Worm (Caenorhabditis elegans) whole organism, L4 larva: ENCODE data around the gene C16D9.9.

Source experiments
- D1046.2 ChIP-seq: fragments of 200-800 bp; sonication (Bioruptor generic); IDR thresholded peaks from 2 replicates; pipeline ENCODE4 v1.3.6; 2022; ENCODE audit warnings: missing genetic modification characterization, missing compliant biosample characterization
- F10B5.3 ChIP-seq: sonication (generic microtip); optimal IDR thresholded peaks from 2 replicates; lab custom pipeline; 2016; ENCODE audit warnings: mild to moderate bottlenecking, missing genetic modification characterization, missing compliant biosample characterization
- F49E8.2 ChIP-seq: sonication (generic microtip); optimal IDR thresholded peaks from 2 replicates; lab custom pipeline; 2016; ENCODE audit warnings: missing compliant biosample characterization, mild to moderate bottlenecking, missing genetic modification characterization, borderline replicate concordance
- R02D3.7 ChIP-seq: fragments of 150-350 bp; sonication (generic microtip); optimal IDR thresholded peaks from 3 replicates; lab custom pipeline; 2014; ENCODE audit warnings: missing biosample characterization, missing genetic modification characterization
- T20F7.1 ChIP-seq: fragments of 200-800 bp; sonication (Bioruptor generic); optimal IDR thresholded peaks from 2 replicates; lab custom pipeline; 2018; ENCODE audit warnings: mild to moderate bottlenecking, missing genetic modification characterization, missing compliant biosample characterization
- ZK546.5 ChIP-seq, 2 experiments: sonication (generic microtip); optimal IDR thresholded peaks; 2 replicates each; lab custom pipeline; 2017; ENCODE audit warnings: missing biosample characterization in 2 of 2, missing genetic modification characterization in 2 of 2
- aha-1 ChIP-seq: fragments of 150-350 bp; peaks from one replicate; lab custom pipeline; 2014; ENCODE audit warnings: missing biosample characterization, missing genetic modification characterization
- aly-2 ChIP-seq: sonication (generic microtip); optimal IDR thresholded peaks from 2 replicates; lab custom pipeline; 2018; ENCODE audit warnings: missing biosample characterization, missing genetic modification characterization
- ama-1 ChIP-seq: fragments of 150-350 bp; optimal IDR thresholded peaks from 2 replicates; lab custom pipeline; 2014; ENCODE audit warnings: inconsistent platforms, mixed read lengths
- ceh-28 ChIP-seq: fragments of 150-350 bp; optimal IDR thresholded peaks from 2 replicates; lab custom pipeline; 2014; ENCODE audit warnings: missing biosample characterization, missing genetic modification reagents, missing genetic modification characterization
- ceh-32 ChIP-seq: sonication (generic microtip); optimal IDR thresholded peaks from 2 replicates; lab custom pipeline; 2016; ENCODE audit warnings: mild to moderate bottlenecking, missing genetic modification characterization, missing compliant biosample characterization; ENCODE audit not compliant: poor library complexity
- ceh-62 ChIP-seq: sonication (generic microtip); optimal IDR thresholded peaks from 2 replicates; lab custom pipeline; 2017; ENCODE audit warnings: missing biosample characterization, missing genetic modification characterization
- ctbp-1 ChIP-seq: fragments of 200-800 bp; sonication (Bioruptor generic); IDR thresholded peaks from 2 replicates; pipeline ENCODE4 v1.3.6; 2022; ENCODE audit warnings: missing genetic modification reagents, missing genetic modification characterization, missing compliant biosample characterization
- daf-19 ChIP-seq: fragments of 200-800 bp; sonication (Bioruptor generic); conservative IDR thresholded peaks from 2 replicates; pipeline ENCODE4 v1.3.6; 2022; ENCODE audit warnings: missing genetic modification characterization, missing compliant biosample characterization
- dmd-6 ChIP-seq: fragments of 200-800 bp; sonication (Bioruptor generic); IDR thresholded peaks from 2 replicates; pipeline ENCODE4 v1.3.6; 2022; ENCODE audit warnings: missing genetic modification reagents, missing genetic modification characterization, missing compliant biosample characterization
- dpl-1 ChIP-seq: fragments of 150-350 bp; optimal IDR thresholded peaks from 2 replicates; lab custom pipeline; 2014; ENCODE audit warnings: missing biosample characterization, missing genetic modification reagents, missing genetic modification characterization
- duxl-1 ChIP-seq: sonication (generic microtip); optimal IDR thresholded peaks from 2 replicates; lab custom pipeline; 2016; ENCODE audit warnings: mild to moderate bottlenecking, missing genetic modification characterization, moderate library complexity, missing compliant biosample characterization; ENCODE audit not compliant: poor library complexity
- egl-27 ChIP-seq: sonication (generic microtip); optimal IDR thresholded peaks from 3 replicates; lab custom pipeline; 2017; ENCODE audit warnings: missing biosample characterization, missing genetic modification reagents, missing genetic modification characterization
- egl-43 ChIP-seq: fragments of 200-800 bp; sonication (Bioruptor generic); IDR thresholded peaks from 2 replicates; pipeline ENCODE4 v1.3.6; 2022; ENCODE audit warnings: missing genetic modification reagents, missing genetic modification characterization, missing compliant biosample characterization
- hif-1 ChIP-seq, 2 experiments: sonication (generic microtip); optimal IDR thresholded peaks; 2 replicates each; lab custom pipeline; 2016 to 2017; ENCODE audit warnings: missing compliant biosample characterization in 2 of 2, missing genetic modification characterization in 2 of 2, missing genetic modification reagents in 2 of 2, missing genotype in 2 of 2, mild to moderate bottlenecking in 1 of 2
- hlh-11 ChIP-seq: fragments of 200-800 bp; sonication (Bioruptor generic); optimal IDR thresholded peaks from 2 replicates; lab custom pipeline; 2018; ENCODE audit warnings: mild to moderate bottlenecking, missing genetic modification characterization, missing compliant biosample characterization
- hlh-30 ChIP-seq: sonication (generic microtip); optimal IDR thresholded peaks from 2 replicates; lab custom pipeline; 2017; ENCODE audit warnings: antibody characterized with exemption, mild to moderate bottlenecking, missing genetic modification characterization, missing compliant biosample characterization; ENCODE audit not compliant: insufficient read depth
- lin-1 ChIP-seq: fragments of 200-800 bp; sonication (Bioruptor generic); IDR thresholded peaks from 2 replicates; pipeline ENCODE4 v1.3.6; 2022; ENCODE audit warnings: missing genetic modification reagents, missing genetic modification characterization, missing compliant biosample characterization
- lin-29 ChIP-seq: fragments of 200-800 bp; sonication (Bioruptor generic); IDR thresholded peaks from 2 replicates; pipeline ENCODE4 v1.3.6; 2022; ENCODE audit warnings: missing genetic modification reagents, missing genetic modification characterization, missing compliant biosample characterization
- madf-5 ChIP-seq, 2 experiments: fragments of 200-800 bp; sonication (Bioruptor generic); IDR thresholded peaks; 2 replicates each; pipeline ENCODE4 v1.3.6; 2022; ENCODE audit warnings: missing compliant biosample characterization in 2 of 2, missing genetic modification characterization in 2 of 2
- madf-9 ChIP-seq: fragments of 200-800 bp; sonication (Bioruptor generic); conservative IDR thresholded peaks from 2 replicates; pipeline ENCODE4 v1.3.6; 2022; ENCODE audit warnings: missing genetic modification reagents, missing genetic modification characterization, missing compliant biosample characterization
- mdl-1 ChIP-seq, 2 experiments: fragments of 150-350 bp in 1 of 2; sonication (generic microtip) in 1 of 2; optimal IDR thresholded peaks; 2 replicates each; lab custom pipeline; 2014 to 2017; ENCODE audit warnings: missing biosample characterization in 2 of 2, missing genetic modification characterization in 2 of 2
- mxl-2 ChIP-seq: fragments of 200-800 bp; sonication (Bioruptor generic); conservative IDR thresholded peaks from 2 replicates; pipeline ENCODE4 v1.3.6; 2022; ENCODE audit warnings: missing genetic modification reagents, missing genetic modification characterization, missing compliant biosample characterization
- mxl-3 ChIP-seq: fragments of 200-800 bp; sonication (Bioruptor generic); optimal IDR thresholded peaks from 2 replicates; lab custom pipeline; 2018; ENCODE audit warnings: mild to moderate bottlenecking, missing genetic modification characterization, missing compliant biosample characterization
- nhr-48 ChIP-seq: sonication (generic microtip); optimal IDR thresholded peaks from 2 replicates; lab custom pipeline; 2016; ENCODE audit warnings: mild to moderate bottlenecking, missing genetic modification characterization, missing compliant biosample characterization
- nhr-6 ChIP-seq: fragments of 150-350 bp; optimal IDR thresholded peaks from 2 replicates; lab custom pipeline; 2014; ENCODE audit warnings: missing biosample characterization, missing genetic modification characterization
- php-3 ChIP-seq: fragments of 200-800 bp; sonication (Bioruptor generic); IDR thresholded peaks from 2 replicates; pipeline ENCODE4 v1.3.6; 2022; ENCODE audit warnings: missing genetic modification reagents, missing genetic modification characterization, missing compliant biosample characterization
- pqm-1 ChIP-seq: sonication (generic microtip); optimal IDR thresholded peaks from 2 replicates; lab custom pipeline; 2017; ENCODE audit warnings: missing biosample characterization, missing genetic modification characterization
- saeg-2 ChIP-seq: fragments of 200-800 bp; sonication (Bioruptor generic); IDR thresholded peaks from 2 replicates; pipeline ENCODE4 v1.3.6; 2022; ENCODE audit warnings: missing genetic modification reagents, missing genetic modification characterization, missing compliant biosample characterization
- sdz-12 ChIP-seq: fragments of 200-800 bp; sonication (Bioruptor generic); optimal IDR thresholded peaks from 2 replicates; lab custom pipeline; 2018; ENCODE audit warnings: mild to moderate bottlenecking, missing genetic modification characterization, missing compliant biosample characterization
- set-16 ChIP-seq: fragments of 200-800 bp; sonication (Bioruptor generic); IDR thresholded peaks from 2 replicates; pipeline ENCODE4 v1.3.6; 2022; ENCODE audit warnings: missing genetic modification reagents, missing genetic modification characterization, missing compliant biosample characterization
- skn-1 ChIP-seq: fragments of 150-350 bp; optimal IDR thresholded peaks from 2 replicates; lab custom pipeline; 2014; ENCODE audit warnings: missing biosample characterization, missing genetic modification characterization
- snpc-1.2 ChIP-seq: fragments of 200-800 bp; sonication (Bioruptor generic); IDR thresholded peaks from 2 replicates; pipeline ENCODE4 v1.3.6; 2022; ENCODE audit warnings: missing genetic modification reagents, missing genetic modification characterization, missing compliant biosample characterization
- snpc-4 ChIP-seq: fragments of 150-350 bp; optimal IDR thresholded peaks from 2 replicates; lab custom pipeline; 2014; ENCODE audit warnings: missing biosample characterization, missing genetic modification characterization
- tra-1 ChIP-seq: fragments of 200-800 bp; sonication (Bioruptor generic); IDR thresholded peaks from 2 replicates; pipeline ENCODE4 v1.3.6; 2022; ENCODE audit warnings: missing genetic modification reagents, missing genetic modification characterization, missing compliant biosample characterization
- zfp-2 ChIP-seq: sonication (generic microtip); optimal IDR thresholded peaks from 2 replicates; lab custom pipeline; 2016; ENCODE audit warnings: mild to moderate bottlenecking, missing genetic modification characterization, missing compliant biosample characterization
- zip-2 ChIP-seq: fragments of 150-350 bp; optimal IDR thresholded peaks from 2 replicates; lab custom pipeline; 2014; ENCODE audit warnings: missing biosample characterization, missing genetic modification characterization
- ztf-11 ChIP-seq: fragments of 150-350 bp; optimal IDR thresholded peaks from 2 replicates; lab custom pipeline; 2014; ENCODE audit warnings: missing biosample characterization, missing genetic modification characterization
- ztf-7 ChIP-seq: fragments of 150-350 bp; optimal IDR thresholded peaks from 2 replicates; lab custom pipeline; 2014; ENCODE audit warnings: missing biosample characterization, missing genetic modification characterization

The C16D9.9 gene

ce11 chrV:8235331-8235730 lies 28.7 kb upstream of the C16D9.9 start (continued):
- TF ChIP-seq T20F7.1 (GFP tag; lab: Kevin White, UChicago), result no peak
- no peak for TF ChIP-seq F49E8.2
- TF ChIP-seq madf-5 (GFP tag; IDR thresholded peaks at IDR 0.05; lab: Robert Waterston, UW), result no peak
- TF ChIP-seq hlh-30, result peak; percentile 9
- no peak for TF ChIP-seq ztf-11
- no peak for TF ChIP-seq egl-43 (GFP tag; lab: Robert Waterston, UW)
- TF ChIP-seq nhr-48 (tag; lab: Kevin White, UChicago), result no peak
- TF ChIP-seq aha-1 (tag; lab: Kevin White, UChicago), result no peak
- peak; percentile 54 for TF ChIP-seq hlh-11 (tag; lab: Kevin White, UChicago)
- 0 out of 2 replicates have a peak, but pooled peaks have one; percentile 24 for TF ChIP-seq madf-9 (GFP tag; lab: Robert Waterston, UW)
- TF ChIP-seq mdl-1 (tag; optimal IDR thresholded peaks at IDR 0.05; lab: Kevin White, UChicago), result no peak
- no peak for TF ChIP-seq mxl-3
- no peak for TF ChIP-seq ceh-28 (tag; lab: Kevin White, UChicago)
- peak; percentile 20 for TF ChIP-seq zfp-2 (tag; lab: Kevin White, UChicago)
- no peak for TF ChIP-seq F10B5.3 (tag; lab: Kevin White, UChicago)
- TF ChIP-seq nhr-6 (tag; lab: Kevin White, UChicago), result no peak
- TF ChIP-seq duxl-1 (tag; lab: Kevin White, UChicago), result no peak
- no peak for TF ChIP-seq aly-2 (tag; lab: Kevin White, UChicago)
- TF ChIP-seq set-16, result no peak
- no peak for TF ChIP-seq daf-19
- TF ChIP-seq ceh-32 (tag; lab: Kevin White, UChicago), result no peak
- no peak for TF ChIP-seq ztf-7
- TF ChIP-seq mxl-2 (GFP tag; lab: Robert Waterston, UW), result no peak; the same call in 1 of the 2 replicates
- TF ChIP-seq dmd-6, result peak; percentile 49; the same call in 1 of the 2 replicates
- peak; percentile 2 for TF ChIP-seq sdz-12 (GFP tag; lab: Kevin White, UChicago)
- TF ChIP-seq hif-1 (tag; optimal IDR thresholded peaks at IDR 0.05; lab: Kevin White, UChicago), result no peak
- TF ChIP-seq saeg-2 (GFP tag; lab: Robert Waterston, UW), result no peak
- TF ChIP-seq ctbp-1 (GFP tag; lab: Robert Waterston, UW), result no peak
- no peak for TF ChIP-seq ceh-62 (tag; lab: Kevin White, UChicago)
- TF ChIP-seq dpl-1 (GFP tag; lab: Kevin White, UChicago), result no peak
- no peak for TF ChIP-seq ZK546.5 (tag; optimal IDR thresholded peaks at IDR 0.05; lab: Kevin White, UChicago)
- no peak for TF ChIP-seq tra-1 (GFP tag; lab: Robert Waterston, UW)
- TF ChIP-seq snpc-1.2 (GFP tag; lab: Robert Waterston, UW), result peak; percentile 65
- no peak for TF ChIP-seq skn-1 (tag; lab: Kevin White, UChicago)
- TF ChIP-seq pqm-1 (tag; lab: Kevin White, UChicago), result no peak
- TF ChIP-seq ama-1, result no peak
- TF ChIP-seq snpc-4 (tag; lab: Kevin White, UChicago), result peak; percentile 61
- TF ChIP-seq lin-29 (GFP tag; lab: Robert Waterston, UW), result no peak
- TF ChIP-seq zip-2 (tag; lab: Kevin White, UChicago), result no peak
- TF ChIP-seq egl-27 (tag; lab: Kevin White, UChicago), result no peak
- TF ChIP-seq R02D3.7 (tag; lab: Kevin White, UChicago), result no peak
- no peak for TF ChIP-seq lin-1 (GFP tag; lab: Robert Waterston, UW)
- TF ChIP-seq D1046.2 (GFP tag; lab: Robert Waterston, UW), result no peak
- no peak for TF ChIP-seq php-3 (GFP tag; lab: Robert Waterston, UW)
